Worm (Caenorhabditis elegans) whole organism, midembryonic: Measurements from ENCODE around the gene F32D8.12.

ENCODE experiments used
- klf-2 ChIP-seq: fragments of 200-800 bp; sonication (Bioruptor generic); conservative IDR thresholded peaks from 2 replicates; pipeline ENCODE4 v1.3.6; 2022; ENCODE audit warnings: missing genetic modification reagents, missing genetic modification characterization, missing compliant biosample characterization
- tab-1 ChIP-seq: fragments of 200-800 bp; sonication (Bioruptor generic); IDR thresholded peaks from 2 replicates; pipeline ENCODE4 v1.3.6; 2022; ENCODE audit warnings: missing genetic modification characterization, missing compliant biosample characterization

ce11 chrV:10923229-10923628 lies 32.4 kb upstream of the F32D8.12 start, which contains the start of gene F58B4.7:
- TF ChIP-seq klf-2 (GFP tag; lab: Robert Waterston, UW): no peak
- TF ChIP-seq tab-1 (GFP tag; lab: Robert Waterston, UW): no peak
